Worm (Caenorhabditis elegans) whole organism, L4 larva: ENCODE measurements around the gene C26G2.2.

Experiments
- fkh-10 ChIP-seq: fragments of 150-350 bp; optimal IDR thresholded peaks from 2 replicates; lab custom pipeline; 2014; ENCODE audit warnings: missing biosample characterization, missing genetic modification reagents, missing genetic modification characterization
- nhr-76 ChIP-seq: fragments of 150-350 bp; optimal IDR thresholded peaks from 2 replicates; lab custom pipeline; 2014; ENCODE audit warnings: missing biosample characterization, missing genetic modification characterization
- snpc-4 ChIP-seq: fragments of 150-350 bp; optimal IDR thresholded peaks from 2 replicates; lab custom pipeline; 2014; ENCODE audit warnings: missing biosample characterization, missing genetic modification characterization

DNA sequence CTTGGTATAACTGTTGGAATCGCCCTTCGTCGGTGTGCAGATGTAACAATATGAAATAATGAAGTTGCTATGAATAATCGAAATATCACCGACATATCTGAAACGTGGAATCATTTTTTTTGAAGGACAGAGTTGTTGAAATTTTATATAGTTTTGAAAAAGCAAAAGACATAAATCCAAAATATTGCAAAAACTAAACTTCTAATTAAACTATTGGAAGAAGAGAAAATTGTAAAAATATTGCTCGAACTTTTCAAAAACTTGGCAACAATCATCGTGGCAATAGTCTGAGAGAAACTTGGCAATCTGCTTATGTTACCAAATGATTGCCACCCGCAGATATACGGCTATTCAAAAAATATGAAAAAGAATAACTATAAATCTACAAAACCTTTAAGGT, 18.7 kb upstream of the C26G2.2 start, which contains the start of gene F54E4.4:
- no peak for TF ChIP-seq nhr-76
- no peak for TF ChIP-seq snpc-4 (tag; lab: Kevin White, UChicago)
- no peak for TF ChIP-seq fkh-10 (GFP tag; lab: Kevin White, UChicago)
